Worm (Caenorhabditis elegans): ENCODE data around the gene R04A9.7.

- TF ChIP-seq bed-2 (GFP tag; IDR thresholded peaks at IDR 0.05) (no peak), ets-4 (GFP tag; optimal IDR thresholded peaks at IDR 0.05) (no peak), F49E8.2 (tag; optimal IDR thresholded peaks at IDR 0.05; ENCODE audit: insufficient read depth) (no peak), unc-62 (GFP tag; optimal IDR thresholded peaks at IDR 0.05) (no peak), ztf-26 (tag; optimal IDR thresholded peaks at IDR 0.05) (no peak), lin-35 (GFP tag; optimal IDR thresholded peaks at IDR 0.05) (no peak), tbp1 (GFP tag; optimal IDR thresholded peaks at IDR 0.05) (no peak), ztf-22 (GFP tag; optimal IDR thresholded peaks at IDR 0.05) (no peak), rpc-1 (optimal IDR thresholded peaks at IDR 0.05) (no peak), rpc-1 (tag; optimal IDR thresholded peaks at IDR 0.05) (no peak), tbx-9 (tag; optimal IDR thresholded peaks at IDR 0.05; ENCODE audit: borderline replicate concordance) (no peak), let-526 (GFP tag; IDR thresholded peaks at IDR 0.05) (no peak), cebp-2 (GFP tag; IDR thresholded peaks at IDR 0.05) (no peak), efl-1 (GFP tag; optimal IDR thresholded peaks at IDR 0.05) (no peak), attf-5 (GFP tag; optimal IDR thresholded peaks at IDR 0.05) (no peak)
Measured at ce11 chrX:369923-370322, 24.8 kb downstream of the R04A9.7 start.
